Worm (Caenorhabditis elegans) whole organism, mixed stage, embryonic: ENCODE measurements around the gene F48F5.6.

Experiments
- M03D4.4 ChIP-seq: sonication (generic microtip); optimal IDR thresholded peaks from 2 replicates; lab custom pipeline; 2017; ENCODE audit warnings: mild to moderate bottlenecking, missing genetic modification characterization, missing compliant biosample characterization
- ceh-39 ChIP-seq: fragments of 150-350 bp; optimal IDR thresholded peaks from 2 replicates; lab custom pipeline; 2014; ENCODE audit warnings: missing biosample characterization, missing genetic modification characterization
- ceh-43 ChIP-seq: fragments of 200-800 bp; sonication (Bioruptor generic); optimal IDR thresholded peaks from 2 replicates; lab custom pipeline; 2018; ENCODE audit warnings: mild to moderate bottlenecking, missing genetic modification characterization, moderate library complexity, missing compliant biosample characterization
- ceh-83 ChIP-seq: fragments of 200-800 bp; sonication (Bioruptor generic); optimal IDR thresholded peaks from 2 replicates; lab custom pipeline; 2018; ENCODE audit warnings: mild to moderate bottlenecking, missing genetic modification characterization, missing compliant biosample characterization
- ces-1 ChIP-seq: fragments of 150-350 bp; optimal IDR thresholded peaks from 2 replicates; lab custom pipeline; 2014; ENCODE audit warnings: missing biosample characterization, missing genetic modification reagents, missing genetic modification characterization
- cnd-1 ChIP-seq: fragments of 200-800 bp; sonication (Bioruptor generic); optimal IDR thresholded peaks from 2 replicates; lab custom pipeline; 2018; ENCODE audit warnings: mild to moderate bottlenecking, missing genetic modification characterization, missing compliant biosample characterization
- drap-1 ChIP-seq: fragments of 200-800 bp; sonication (Bioruptor generic); optimal IDR thresholded peaks from 3 replicates; lab custom pipeline; 2018; ENCODE audit warnings: mild to moderate bottlenecking, missing genetic modification characterization, missing compliant biosample characterization
- elt-1 ChIP-seq: sonication (generic microtip); optimal IDR thresholded peaks from 2 replicates; lab custom pipeline; 2017; ENCODE audit warnings: missing genetic modification characterization, mild to moderate bottlenecking, missing compliant biosample characterization, antibody characterized with exemption, moderate library complexity, borderline replicate concordance; ENCODE audit not compliant: insufficient read depth
- elt-3 ChIP-seq: fragments of 150-350 bp; optimal IDR thresholded peaks from 2 replicates; lab custom pipeline; 2014; ENCODE audit warnings: missing biosample characterization, missing genetic modification characterization
- flh-1 ChIP-seq: fragments of 200-800 bp; sonication (Bioruptor generic); optimal IDR thresholded peaks from 2 replicates; lab custom pipeline; 2018; ENCODE audit warnings: mild to moderate bottlenecking, missing genetic modification characterization, moderate library complexity, missing compliant biosample characterization
- ham-2 ChIP-seq: fragments of 200-800 bp; sonication (Bioruptor generic); optimal IDR thresholded peaks from 2 replicates; lab custom pipeline; 2018; ENCODE audit warnings: mild to moderate bottlenecking, missing genetic modification characterization, missing compliant biosample characterization
- hlh-1 ChIP-seq: fragments of 150-350 bp; optimal IDR thresholded peaks from 2 replicates; lab custom pipeline; 2014; ENCODE audit warnings: missing biosample characterization, missing genetic modification reagents, missing genetic modification characterization
- lin-32 ChIP-seq: fragments of 200-800 bp; sonication (Bioruptor generic); optimal IDR thresholded peaks from 2 replicates; lab custom pipeline; 2018; ENCODE audit warnings: mild to moderate bottlenecking, missing genetic modification characterization, missing compliant biosample characterization
- lsy-2 ChIP-seq: fragments of 150-350 bp; optimal IDR thresholded peaks from 2 replicates; lab custom pipeline; 2014; ENCODE audit warnings: missing biosample characterization, missing genetic modification characterization
- mab-5 ChIP-seq: fragments of 150-350 bp; optimal IDR thresholded peaks from 2 replicates; lab custom pipeline; 2014; ENCODE audit warnings: missing biosample characterization, missing genetic modification characterization
- mep-1 ChIP-seq: fragments of 150-350 bp; optimal IDR thresholded peaks from 2 replicates; lab custom pipeline; 2017; ENCODE audit warnings: missing biosample characterization, missing genetic modification reagents, missing genetic modification characterization, inconsistent platforms
- mls-2 ChIP-seq: sonication (generic microtip); optimal IDR thresholded peaks from 2 replicates; lab custom pipeline; 2016; ENCODE audit warnings: mild to moderate bottlenecking, missing genetic modification characterization, moderate library complexity, missing compliant biosample characterization
- nhr-237 ChIP-seq: fragments of 150-350 bp; optimal IDR thresholded peaks from 2 replicates; lab custom pipeline; 2014; ENCODE audit warnings: missing biosample characterization, missing genetic modification characterization
- nhr-28 ChIP-seq: fragments of 150-350 bp; optimal IDR thresholded peaks from 2 replicates; lab custom pipeline; 2014; ENCODE audit warnings: missing biosample characterization, missing genetic modification characterization
- nhr-76 ChIP-seq: sonication (generic microtip); optimal IDR thresholded peaks from 2 replicates; lab custom pipeline; 2017; ENCODE audit warnings: missing biosample characterization, missing genetic modification characterization
- sem-2 ChIP-seq: fragments of 200-800 bp; sonication (Bioruptor generic); optimal IDR thresholded peaks from 2 replicates; lab custom pipeline; 2018; ENCODE audit warnings: mild to moderate bottlenecking, missing genetic modification characterization, missing compliant biosample characterization
- sptf-1 ChIP-seq: sonication (generic microtip); optimal IDR thresholded peaks from 2 replicates; lab custom pipeline; 2017; ENCODE audit warnings: mild to moderate bottlenecking, missing genetic modification characterization, moderate library complexity, missing compliant biosample characterization
- tbx-8 ChIP-seq: fragments of 200-800 bp; sonication (Bioruptor generic); optimal IDR thresholded peaks from 2 replicates; lab custom pipeline; 2018; ENCODE audit warnings: mild to moderate bottlenecking, missing genetic modification characterization, moderate library complexity, missing compliant biosample characterization
- unc-120 ChIP-seq: sonication (generic microtip); optimal IDR thresholded peaks from 2 replicates; lab custom pipeline; 2017; ENCODE audit warnings: missing genetic modification characterization, missing compliant biosample characterization; ENCODE audit not compliant: poor library complexity, severe bottlenecking
- zip-8 ChIP-seq: fragments of 150-350 bp; optimal IDR thresholded peaks from 2 replicates; lab custom pipeline; 2014; ENCODE audit warnings: missing biosample characterization, missing genetic modification characterization
- ztf-11 ChIP-seq: fragments of 150-350 bp; optimal IDR thresholded peaks from 2 replicates; lab custom pipeline; 2014; ENCODE audit warnings: missing biosample characterization, missing genetic modification characterization

The F48F5.6 gene

DNA sequence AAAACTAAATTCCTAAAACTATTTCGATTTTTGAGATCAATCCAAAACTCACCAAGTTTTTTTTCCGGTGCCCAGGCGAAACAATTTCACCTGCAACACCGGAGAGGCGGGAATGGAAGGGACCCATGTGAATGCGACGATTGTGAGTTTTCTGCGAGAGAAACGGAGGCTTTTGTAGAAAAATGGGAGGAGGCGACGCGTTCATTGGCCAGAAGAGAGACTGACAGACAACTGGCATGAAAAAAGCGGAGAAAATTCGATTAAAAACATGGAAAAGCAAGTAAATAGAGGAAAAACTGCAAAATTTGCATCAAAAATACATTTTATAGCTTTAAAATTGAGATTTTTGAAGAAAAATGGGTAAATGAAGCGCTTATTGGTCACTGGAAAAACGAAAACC is 22.8 kb upstream of the F48F5.6 start, which contains the start of gene B0250.7:
Gene B0250.7, minus strand, starts transcription at position 232 of the 400 bp plus-strand sequence.
- no peak for TF ChIP-seq nhr-76 (tag; lab: Kevin White, UChicago)
- TF ChIP-seq lsy-2 (tag; lab: Kevin White, UChicago), result peak; percentile 76
- no peak for TF ChIP-seq lin-32
- TF ChIP-seq tbx-8 (GFP tag; lab: Kevin White, UChicago), result no peak
- TF ChIP-seq M03D4.4 (tag; lab: Kevin White, UChicago), result no peak
- TF ChIP-seq, all 35 proteins: peak for 1

DNA sequence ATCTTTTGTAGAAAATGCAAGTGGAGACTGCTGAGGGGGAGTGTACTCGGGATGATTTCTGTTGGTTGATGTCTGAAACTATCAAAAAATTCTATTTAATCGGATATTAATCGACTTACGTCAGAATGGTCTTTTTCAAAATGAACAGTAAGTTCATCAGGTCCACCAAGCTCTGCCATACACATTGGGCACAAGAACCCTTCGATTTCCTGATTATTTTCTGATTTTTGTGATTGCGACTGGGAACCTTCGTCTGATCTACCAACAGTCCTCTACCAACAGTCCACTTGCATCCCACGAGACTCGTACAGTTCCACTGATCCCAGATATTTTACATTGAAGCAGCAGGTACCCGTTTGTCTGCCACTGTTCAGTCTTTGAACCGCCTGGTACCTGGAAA is 22.0 kb upstream of the F48F5.6 start:
- TF ChIP-seq elt-1 (tag; lab: Kevin White, UChicago), result no peak
- TF ChIP-seq cnd-1 (tag; lab: Kevin White, UChicago), result no peak
- TF ChIP-seq sem-2 (GFP tag; lab: Kevin White, UChicago), result no peak
- no peak for TF ChIP-seq mep-1 (tag; lab: Kevin White, UChicago)
- TF ChIP-seq zip-8 (tag; lab: Kevin White, UChicago), result no peak
- no peak for TF ChIP-seq sptf-1
- no peak for TF ChIP-seq tbx-8 (GFP tag; lab: Kevin White, UChicago)
- TF ChIP-seq mls-2, result no peak
- TF ChIP-seq flh-1 (GFP tag; lab: Kevin White, UChicago), result no peak
- TF ChIP-seq ceh-43 (GFP tag; lab: Kevin White, UChicago), result no peak
- TF ChIP-seq M03D4.4 (tag; lab: Kevin White, UChicago), result no peak
- TF ChIP-seq nhr-76 (tag; lab: Kevin White, UChicago), result no peak
- no peak for TF ChIP-seq nhr-28 (tag; lab: Kevin White, UChicago)
- no peak for TF ChIP-seq ceh-39 (tag; lab: Kevin White, UChicago)
- TF ChIP-seq ces-1 (GFP tag; lab: Kevin White, UChicago), result no peak
- TF ChIP-seq hlh-1, result no peak

DNA sequence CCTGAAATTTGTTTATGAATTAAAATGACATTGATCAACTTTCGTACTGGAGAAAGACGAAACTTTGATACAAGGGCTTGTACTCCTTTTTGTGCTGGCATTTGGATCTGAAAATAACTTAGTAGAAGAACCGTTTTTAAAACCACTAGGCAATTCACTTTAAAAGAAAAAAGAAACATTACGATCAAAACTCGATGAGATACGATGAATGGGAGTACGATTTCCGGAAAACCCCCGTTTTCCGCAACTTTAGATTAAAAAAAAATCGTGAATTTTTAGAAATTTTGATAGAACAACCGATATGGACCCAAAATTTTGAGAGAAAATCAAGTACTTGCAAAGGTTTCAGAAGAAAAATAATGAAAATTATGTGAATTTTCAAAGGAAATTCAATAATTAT is 17.4 kb upstream of the F48F5.6 start, which contains the start of gene B0250.8:
Gene B0250.8, minus strand, starts transcription at position 101 of the 400 bp plus-strand sequence.
- no peak for TF ChIP-seq mep-1 (tag; lab: Kevin White, UChicago)
- TF ChIP-seq ceh-43 (GFP tag; lab: Kevin White, UChicago), result no peak
- TF ChIP-seq mab-5 (tag; lab: Kevin White, UChicago), result no peak

DNA sequence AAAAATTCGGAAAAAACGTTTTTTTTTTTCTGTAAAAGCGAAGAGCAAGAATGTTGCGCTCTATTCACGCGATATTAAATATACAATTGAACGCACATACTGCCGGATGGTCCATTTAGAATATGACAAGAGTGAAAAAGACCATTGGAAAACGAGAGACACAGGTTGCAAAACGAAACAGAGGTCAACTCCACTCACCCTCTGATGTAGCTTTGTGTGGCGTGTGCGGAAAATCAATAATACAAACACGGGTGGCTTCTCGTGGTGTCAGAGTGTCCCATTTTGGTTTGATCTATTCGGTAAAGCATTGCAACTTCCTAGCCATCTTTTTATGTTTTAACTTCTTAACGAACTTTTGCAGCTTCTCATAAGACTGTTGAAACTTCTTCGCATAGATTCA is 11.8 kb upstream of the F48F5.6 start:
- peak; percentile 37 for TF ChIP-seq ces-1 (GFP tag; lab: Kevin White, UChicago)
- peak; percentile 7 for TF ChIP-seq unc-120 (tag; lab: Kevin White, UChicago)
- no peak for TF ChIP-seq cnd-1 (tag; lab: Kevin White, UChicago)
- TF ChIP-seq ceh-43 (GFP tag; lab: Kevin White, UChicago), result no peak
- TF ChIP-seq, all 35 proteins: peak for 2

DNA sequence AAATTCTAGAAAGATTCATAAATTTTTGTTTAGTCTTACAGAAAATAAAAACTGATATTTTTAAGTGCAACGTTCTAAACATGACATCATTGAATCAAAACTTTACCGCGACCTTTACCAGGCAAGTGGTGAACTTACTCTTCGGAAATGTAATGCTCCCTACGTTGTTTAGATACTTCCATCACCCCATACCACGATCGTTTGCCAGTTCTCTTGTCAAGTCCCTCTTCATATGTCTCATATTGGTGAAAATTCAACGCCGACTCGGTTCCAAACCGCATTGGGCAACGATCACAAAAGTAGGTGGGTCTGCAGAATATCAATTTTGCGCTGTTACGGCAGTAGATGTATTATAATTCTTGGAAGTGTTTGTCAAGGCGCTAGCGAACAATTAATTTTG is 7.8 kb upstream of the F48F5.6 start, which contains the start of gene B0250.18:
Gene B0250.18, minus strand, starts transcription at position 101 of the 400 bp plus-strand sequence.
- TF ChIP-seq drap-1 (GFP tag; lab: Kevin White, UChicago) (no peak), elt-3 (no peak), hlh-1 (no peak), ces-1 (GFP tag; lab: Kevin White, UChicago) (no peak), cnd-1 (tag; lab: Kevin White, UChicago) (no peak), flh-1 (GFP tag; lab: Kevin White, UChicago) (no peak), ham-2 (GFP tag; lab: Kevin White, UChicago) (no peak), nhr-237 (tag; lab: Kevin White, UChicago) (no peak), nhr-28 (tag; lab: Kevin White, UChicago) (no peak), mls-2 (no peak), zip-8 (tag; lab: Kevin White, UChicago) (no peak), ztf-11 (tag; lab: Kevin White, UChicago) (no peak), nhr-76 (tag; lab: Kevin White, UChicago) (no peak)
- TF ChIP-seq, all 35 proteins: peak for 0

DNA sequence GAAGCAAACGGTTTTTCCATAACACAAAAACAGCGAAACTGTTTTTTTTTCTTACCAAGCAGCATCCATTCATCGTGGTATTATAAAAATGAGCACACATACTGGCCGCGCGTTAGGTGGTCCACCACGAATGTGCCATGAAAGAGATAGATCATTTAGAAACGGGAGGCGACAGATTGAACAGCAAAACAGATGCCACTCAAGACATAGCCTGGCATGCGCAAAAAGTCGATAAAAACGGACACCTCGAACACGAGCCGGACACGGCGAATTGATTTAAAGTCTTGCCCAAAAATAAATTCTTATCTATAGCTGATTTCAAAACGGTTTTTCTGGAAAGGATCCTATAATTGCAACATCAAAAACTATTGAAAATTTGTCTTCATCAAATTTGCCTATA is 4.2 kb upstream of the F48F5.6 start:
- TF ChIP-seq unc-120 (tag; lab: Kevin White, UChicago) (no peak), mab-5 (tag; lab: Kevin White, UChicago) (no peak), sem-2 (GFP tag; lab: Kevin White, UChicago) (no peak), flh-1 (GFP tag; lab: Kevin White, UChicago) (no peak), mls-2 (peak; percentile 44), hlh-1 (peak; percentile 53), ceh-83 (GFP tag; lab: Kevin White, UChicago) (no peak), ces-1 (GFP tag; lab: Kevin White, UChicago) (peak; percentile 3), sptf-1 (peak; percentile 30), cnd-1 (tag; lab: Kevin White, UChicago) (peak; percentile 40)
